Worm (Caenorhabditis elegans) whole organism, L2 larva: ENCODE data around the gene atic-1.

Experiments
- F13H6.1 ChIP-seq: sonication (generic microtip); optimal IDR thresholded peaks from 2 replicates; lab custom pipeline; 2016; ENCODE audit warnings: missing genetic modification characterization, missing compliant biosample characterization
- ama-1 ChIP-seq: fragments of 150-350 bp; optimal IDR thresholded peaks from 2 replicates; lab custom pipeline; 2018; ENCODE audit warnings: inconsistent platforms
- blmp-1 ChIP-seq: sonication (generic microtip); optimal IDR thresholded peaks from 2 replicates; lab custom pipeline; 2017; ENCODE audit warnings: missing genetic modification characterization, mild to moderate bottlenecking, missing compliant biosample characterization, antibody characterized with exemption, moderate library complexity; ENCODE audit not compliant: insufficient read depth
- ceh-82 ChIP-seq: fragments of 150-350 bp; optimal IDR thresholded peaks from 2 replicates; lab custom pipeline; 2014; ENCODE audit warnings: missing biosample characterization, missing genetic modification characterization
- dmd-4 ChIP-seq: sonication (generic microtip); optimal IDR thresholded peaks from 2 replicates; lab custom pipeline; 2017; ENCODE audit warnings: missing biosample characterization, missing genetic modification characterization
- egl-27 ChIP-seq: sonication (generic microtip); optimal IDR thresholded peaks from 3 replicates; lab custom pipeline; 2017; ENCODE audit warnings: missing biosample characterization, missing genetic modification reagents, missing genetic modification characterization
- elt-1 ChIP-seq: fragments of 150-350 bp; optimal IDR thresholded peaks from 2 replicates; lab custom pipeline; 2014; ENCODE audit warnings: missing biosample characterization, missing genetic modification characterization
- lin-13 ChIP-seq: fragments of 150-350 bp; optimal IDR thresholded peaks from 2 replicates; lab custom pipeline; 2014; ENCODE audit warnings: missing biosample characterization, missing genetic modification reagents, missing genetic modification characterization
- lin-39 ChIP-seq: fragments of 150-350 bp; optimal IDR thresholded peaks from 2 replicates; lab custom pipeline; 2014; ENCODE audit warnings: missing biosample characterization, missing genetic modification reagents, missing genetic modification characterization
- mbf-1 ChIP-seq: sonication (generic microtip); optimal IDR thresholded peaks from 2 replicates; lab custom pipeline; 2017; ENCODE audit warnings: missing biosample characterization, missing genetic modification characterization
- nhr-12 ChIP-seq: fragments of 150-350 bp; optimal IDR thresholded peaks from 2 replicates; lab custom pipeline; 2014; ENCODE audit warnings: missing biosample characterization, missing genetic modification characterization
- nhr-129 ChIP-seq: fragments of 150-350 bp; optimal IDR thresholded peaks from 2 replicates; lab custom pipeline; 2014; ENCODE audit warnings: missing biosample characterization, missing genetic modification characterization
- nhr-237 ChIP-seq: fragments of 150-350 bp; optimal IDR thresholded peaks from 2 replicates; lab custom pipeline; 2014; ENCODE audit warnings: missing biosample characterization, missing genetic modification characterization
- nhr-25 ChIP-seq: fragments of 150-350 bp; sonication (generic microtip); optimal IDR thresholded peaks from 3 replicates; lab custom pipeline; 2014; ENCODE audit warnings: missing biosample characterization, missing genetic modification characterization

DNA sequence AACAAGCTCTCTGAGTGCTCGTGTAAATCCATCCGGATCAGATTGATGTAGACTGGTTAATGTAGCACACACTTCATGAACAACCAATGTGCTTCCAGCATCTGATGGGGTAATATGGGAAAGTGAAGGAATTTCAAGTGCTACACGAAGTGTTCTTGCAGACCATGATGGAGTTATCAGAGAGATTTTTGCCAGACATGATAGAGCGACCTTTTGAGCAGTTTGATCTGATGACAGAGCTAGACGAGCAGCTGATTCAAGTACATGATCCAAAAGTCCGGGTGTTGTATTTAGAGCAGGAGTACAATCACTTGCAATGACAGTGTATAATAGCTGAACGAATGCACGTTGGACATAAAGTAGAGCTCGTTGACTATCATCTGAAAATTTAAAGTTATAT is 36.1 kb downstream of the atic-1 start:
- TF ChIP-seq nhr-129 (tag; lab: Kevin White, UChicago): no peak
- TF ChIP-seq ama-1 (lab: Kevin White, UChicago): no peak
- no peak for TF ChIP-seq F13H6.1
- no peak for TF ChIP-seq egl-27 (tag; lab: Kevin White, UChicago)
- TF ChIP-seq nhr-237 (tag; lab: Kevin White, UChicago): no peak
- TF ChIP-seq blmp-1 (tag; lab: Kevin White, UChicago): no peak
- TF ChIP-seq lin-13: no peak
- TF ChIP-seq mbf-1 (tag; lab: Kevin White, UChicago): no peak
- no peak for TF ChIP-seq dmd-4 (tag; lab: Kevin White, UChicago)
- no peak for TF ChIP-seq nhr-25 (tag; lab: Kevin White, UChicago)
- no peak for TF ChIP-seq lin-39
- no peak for TF ChIP-seq nhr-12
- TF ChIP-seq ceh-82 (tag; lab: Kevin White, UChicago): no peak
- no peak for TF ChIP-seq elt-1 (tag; lab: Kevin White, UChicago)
